Worm (Caenorhabditis elegans) whole organism, L4 larva: ENCODE measurements around the gene bcmo-1.

Source experiments
- D1046.2 ChIP-seq: fragments of 200-800 bp; sonication (Bioruptor generic); IDR thresholded peaks from 2 replicates; pipeline ENCODE4 v1.3.6; 2022; ENCODE audit warnings: missing genetic modification characterization, missing compliant biosample characterization
- F37D6.2 ChIP-seq: sonication (generic microtip); optimal IDR thresholded peaks from 2 replicates; lab custom pipeline; 2016; ENCODE audit warnings: mild to moderate bottlenecking, missing genetic modification characterization, missing compliant biosample characterization
- F44E2.7 ChIP-seq: fragments of 200-800 bp; sonication (Bioruptor generic); IDR thresholded peaks from 2 replicates; pipeline ENCODE4 v2.1.2; 2022; ENCODE audit warnings: missing genetic modification characterization, missing compliant biosample characterization
- F49E8.2 ChIP-seq: sonication (generic microtip); optimal IDR thresholded peaks from 2 replicates; lab custom pipeline; 2016; ENCODE audit warnings: missing compliant biosample characterization, mild to moderate bottlenecking, missing genetic modification characterization, borderline replicate concordance
- T20F7.1 ChIP-seq: fragments of 200-800 bp; sonication (Bioruptor generic); optimal IDR thresholded peaks from 2 replicates; lab custom pipeline; 2018; ENCODE audit warnings: mild to moderate bottlenecking, missing genetic modification characterization, missing compliant biosample characterization
- ZK337.2 ChIP-seq: fragments of 200-800 bp; sonication (Bioruptor generic); IDR thresholded peaks from 2 replicates; pipeline ENCODE4 v1.3.6; 2022; ENCODE audit warnings: missing genetic modification reagents, missing genetic modification characterization, missing compliant biosample characterization
- aha-1 ChIP-seq: fragments of 150-350 bp; peaks from one replicate; lab custom pipeline; 2014; ENCODE audit warnings: missing biosample characterization, missing genetic modification characterization
- ama-1 ChIP-seq: fragments of 150-350 bp; optimal IDR thresholded peaks from 2 replicates; lab custom pipeline; 2014; ENCODE audit warnings: inconsistent platforms, mixed read lengths
- arid-1 ChIP-seq: fragments of 200-800 bp; sonication (Bioruptor generic); conservative IDR thresholded peaks from 2 replicates; pipeline ENCODE4 v1.3.6; 2022; ENCODE audit warnings: missing genetic modification reagents, missing genetic modification characterization, missing compliant biosample characterization
- attf-4 ChIP-seq: sonication (generic microtip); optimal IDR thresholded peaks from 3 replicates; lab custom pipeline; 2017; ENCODE audit warnings: missing biosample characterization, missing genetic modification characterization
- ces-1 ChIP-seq: fragments of 150-350 bp; sonication (generic microtip); optimal IDR thresholded peaks from 4 replicates; lab custom pipeline; 2014; ENCODE audit warnings: missing biosample characterization, missing genetic modification reagents, missing genetic modification characterization
- cey-2 ChIP-seq: sonication (generic microtip); optimal IDR thresholded peaks from 3 replicates; lab custom pipeline; 2017; ENCODE audit warnings: missing genetic modification characterization, mild to moderate bottlenecking, missing compliant biosample characterization, antibody characterized with exemption, borderline replicate concordance; ENCODE audit not compliant: insufficient read depth
- daf-12 ChIP-seq: fragments of 150-350 bp; optimal IDR thresholded peaks from 2 replicates; lab custom pipeline; 2014; ENCODE audit warnings: missing biosample characterization, missing genetic modification reagents, missing genetic modification characterization
- daf-8 ChIP-seq: fragments of 200-800 bp; sonication (Bioruptor generic); IDR thresholded peaks from 2 replicates; pipeline ENCODE4 v1.3.6; 2022; ENCODE audit warnings: missing genetic modification characterization, missing compliant biosample characterization
- dmd-6 ChIP-seq: fragments of 200-800 bp; sonication (Bioruptor generic); IDR thresholded peaks from 2 replicates; pipeline ENCODE4 v1.3.6; 2022; ENCODE audit warnings: missing genetic modification reagents, missing genetic modification characterization, missing compliant biosample characterization
- dpl-1 ChIP-seq: fragments of 150-350 bp; optimal IDR thresholded peaks from 2 replicates; lab custom pipeline; 2014; ENCODE audit warnings: missing biosample characterization, missing genetic modification reagents, missing genetic modification characterization
- hif-1 ChIP-seq, 2 experiments: sonication (generic microtip); optimal IDR thresholded peaks; 2 replicates each; lab custom pipeline; 2016 to 2017; ENCODE audit warnings: missing compliant biosample characterization in 2 of 2, missing genetic modification characterization in 2 of 2, missing genetic modification reagents in 2 of 2, missing genotype in 2 of 2, mild to moderate bottlenecking in 1 of 2
- hlh-11 ChIP-seq: fragments of 200-800 bp; sonication (Bioruptor generic); optimal IDR thresholded peaks from 2 replicates; lab custom pipeline; 2018; ENCODE audit warnings: mild to moderate bottlenecking, missing genetic modification characterization, missing compliant biosample characterization
- hlh-30 ChIP-seq: sonication (generic microtip); optimal IDR thresholded peaks from 2 replicates; lab custom pipeline; 2017; ENCODE audit warnings: antibody characterized with exemption, mild to moderate bottlenecking, missing genetic modification characterization, missing compliant biosample characterization; ENCODE audit not compliant: insufficient read depth
- hmg-1.1 ChIP-seq: fragments of 200-800 bp; sonication (Bioruptor generic); IDR thresholded peaks from 2 replicates; pipeline ENCODE4 v1.3.6; 2022; ENCODE audit warnings: missing genetic modification reagents, missing genetic modification characterization, missing compliant biosample characterization
- lin-1 ChIP-seq: fragments of 200-800 bp; sonication (Bioruptor generic); IDR thresholded peaks from 2 replicates; pipeline ENCODE4 v1.3.6; 2022; ENCODE audit warnings: missing genetic modification reagents, missing genetic modification characterization, missing compliant biosample characterization
- lin-29 ChIP-seq: fragments of 200-800 bp; sonication (Bioruptor generic); IDR thresholded peaks from 2 replicates; pipeline ENCODE4 v1.3.6; 2022; ENCODE audit warnings: missing genetic modification reagents, missing genetic modification characterization, missing compliant biosample characterization
- lin-38 ChIP-seq: fragments of 200-800 bp; sonication (Bioruptor generic); IDR thresholded peaks from 2 replicates; pipeline ENCODE4 v1.3.6; 2022; ENCODE audit warnings: missing genetic modification reagents, missing genetic modification characterization, missing compliant biosample characterization
- lir-3 ChIP-seq: sonication (generic microtip); optimal IDR thresholded peaks from 2 replicates; lab custom pipeline; 2016; ENCODE audit warnings: mild to moderate bottlenecking, missing genetic modification characterization, missing compliant biosample characterization
- lsy-2 ChIP-seq, 2 experiments: fragments of 150-350 bp in 1 of 2; sonication (generic microtip) in 1 of 2; optimal IDR thresholded peaks; 2 replicates each; lab custom pipeline; 2014 to 2017; ENCODE audit warnings: missing biosample characterization in 2 of 2, missing genetic modification characterization in 2 of 2
- madf-5 ChIP-seq, 2 experiments: fragments of 200-800 bp; sonication (Bioruptor generic); IDR thresholded peaks; 2 replicates each; pipeline ENCODE4 v1.3.6; 2022; ENCODE audit warnings: missing compliant biosample characterization in 2 of 2, missing genetic modification characterization in 2 of 2
- madf-9 ChIP-seq: fragments of 200-800 bp; sonication (Bioruptor generic); conservative IDR thresholded peaks from 2 replicates; pipeline ENCODE4 v1.3.6; 2022; ENCODE audit warnings: missing genetic modification reagents, missing genetic modification characterization, missing compliant biosample characterization
- mdl-1 ChIP-seq, 2 experiments: fragments of 150-350 bp in 1 of 2; sonication (generic microtip) in 1 of 2; optimal IDR thresholded peaks; 2 replicates each; lab custom pipeline; 2014 to 2017; ENCODE audit warnings: missing biosample characterization in 2 of 2, missing genetic modification characterization in 2 of 2
- mdt-29 ChIP-seq: fragments of 200-800 bp; sonication (Bioruptor generic); IDR thresholded peaks from 2 replicates; pipeline ENCODE4 v1.3.6; 2022; ENCODE audit warnings: missing genetic modification reagents, missing genetic modification characterization, missing compliant biosample characterization
- mep-1 ChIP-seq: fragments of 150-350 bp; sonication (generic microtip); optimal IDR thresholded peaks from 3 replicates; lab custom pipeline; 2014; ENCODE audit warnings: missing biosample characterization, missing genetic modification characterization
- mes-2 ChIP-seq: sonication (generic microtip); optimal IDR thresholded peaks from 2 replicates; lab custom pipeline; 2016; ENCODE audit warnings: missing genotype, mild to moderate bottlenecking, missing genetic modification characterization, missing compliant biosample characterization; ENCODE audit not compliant: poor library complexity, severe bottlenecking
- mxl-3 ChIP-seq: fragments of 200-800 bp; sonication (Bioruptor generic); optimal IDR thresholded peaks from 2 replicates; lab custom pipeline; 2018; ENCODE audit warnings: mild to moderate bottlenecking, missing genetic modification characterization, missing compliant biosample characterization
- nhr-11 ChIP-seq: fragments of 150-350 bp; optimal IDR thresholded peaks from 2 replicates; lab custom pipeline; 2014; ENCODE audit warnings: missing biosample characterization, missing genetic modification characterization
- nhr-111 ChIP-seq: fragments of 200-800 bp; sonication (Bioruptor generic); optimal IDR thresholded peaks from 2 replicates; lab custom pipeline; 2018; ENCODE audit warnings: mild to moderate bottlenecking, missing genetic modification characterization, missing compliant biosample characterization
- nhr-237 ChIP-seq: sonication (generic microtip); optimal IDR thresholded peaks from 2 replicates; lab custom pipeline; 2017; ENCODE audit warnings: missing biosample characterization, missing genetic modification characterization
- nhr-28 ChIP-seq: fragments of 150-350 bp; optimal IDR thresholded peaks from 2 replicates; lab custom pipeline; 2014; ENCODE audit warnings: missing biosample characterization, missing genetic modification characterization
- nhr-41 ChIP-seq: fragments of 200-800 bp; sonication (Bioruptor generic); IDR thresholded peaks from 2 replicates; pipeline ENCODE4 v1.3.6; 2022; ENCODE audit warnings: missing genetic modification reagents, missing genetic modification characterization, missing compliant biosample characterization
- nhr-76 ChIP-seq: fragments of 150-350 bp; optimal IDR thresholded peaks from 2 replicates; lab custom pipeline; 2014; ENCODE audit warnings: missing biosample characterization, missing genetic modification characterization
- pqm-1 ChIP-seq: sonication (generic microtip); optimal IDR thresholded peaks from 2 replicates; lab custom pipeline; 2017; ENCODE audit warnings: missing biosample characterization, missing genetic modification characterization
- sdz-12 ChIP-seq: fragments of 200-800 bp; sonication (Bioruptor generic); optimal IDR thresholded peaks from 2 replicates; lab custom pipeline; 2018; ENCODE audit warnings: mild to moderate bottlenecking, missing genetic modification characterization, missing compliant biosample characterization
- snpc-1.2 ChIP-seq: fragments of 200-800 bp; sonication (Bioruptor generic); IDR thresholded peaks from 2 replicates; pipeline ENCODE4 v1.3.6; 2022; ENCODE audit warnings: missing genetic modification reagents, missing genetic modification characterization, missing compliant biosample characterization
- snpc-4 ChIP-seq: fragments of 150-350 bp; optimal IDR thresholded peaks from 2 replicates; lab custom pipeline; 2014; ENCODE audit warnings: missing biosample characterization, missing genetic modification characterization
- spr-1 ChIP-seq: sonication (generic microtip); optimal IDR thresholded peaks from 2 replicates; lab custom pipeline; 2016; ENCODE audit warnings: mild to moderate bottlenecking, missing genetic modification characterization, missing compliant biosample characterization
- unc-130 ChIP-seq: sonication (generic microtip); optimal IDR thresholded peaks from 2 replicates; lab custom pipeline; 2016; ENCODE audit warnings: missing genetic modification reagents, missing genetic modification characterization, missing compliant biosample characterization
- unc-62 ChIP-seq, 3 experiments: fragments of 150-350 bp in 1 of 3; sonication (generic microtip); optimal IDR thresholded peaks in 2 of 3; peaks in 1 of 3; 1 replicate in 1 of 3; 2 replicates in 2 of 3; lab custom pipeline; 2014 to 2017; ENCODE audit warnings: missing biosample characterization in 3 of 3, missing genetic modification characterization in 3 of 3, missing genetic modification reagents in 3 of 3, missing genotype in 1 of 3
- vab-7 ChIP-seq: fragments of 200-800 bp; sonication (Bioruptor generic); IDR thresholded peaks from 2 replicates; pipeline ENCODE4 v1.3.6; 2022; ENCODE audit warnings: missing genetic modification reagents, missing genetic modification characterization, missing compliant biosample characterization
- zfp-2 ChIP-seq: sonication (generic microtip); optimal IDR thresholded peaks from 2 replicates; lab custom pipeline; 2016; ENCODE audit warnings: mild to moderate bottlenecking, missing genetic modification characterization, missing compliant biosample characterization
- zip-11 ChIP-seq: fragments of 200-800 bp; sonication (Bioruptor generic); IDR thresholded peaks from 2 replicates; pipeline ENCODE4 v1.3.6; 2022; ENCODE audit warnings: missing genetic modification characterization, missing compliant biosample characterization
- ztf-11 ChIP-seq: fragments of 150-350 bp; optimal IDR thresholded peaks from 2 replicates; lab custom pipeline; 2014; ENCODE audit warnings: missing biosample characterization, missing genetic modification characterization

Gene bcmo-1

DNA sequence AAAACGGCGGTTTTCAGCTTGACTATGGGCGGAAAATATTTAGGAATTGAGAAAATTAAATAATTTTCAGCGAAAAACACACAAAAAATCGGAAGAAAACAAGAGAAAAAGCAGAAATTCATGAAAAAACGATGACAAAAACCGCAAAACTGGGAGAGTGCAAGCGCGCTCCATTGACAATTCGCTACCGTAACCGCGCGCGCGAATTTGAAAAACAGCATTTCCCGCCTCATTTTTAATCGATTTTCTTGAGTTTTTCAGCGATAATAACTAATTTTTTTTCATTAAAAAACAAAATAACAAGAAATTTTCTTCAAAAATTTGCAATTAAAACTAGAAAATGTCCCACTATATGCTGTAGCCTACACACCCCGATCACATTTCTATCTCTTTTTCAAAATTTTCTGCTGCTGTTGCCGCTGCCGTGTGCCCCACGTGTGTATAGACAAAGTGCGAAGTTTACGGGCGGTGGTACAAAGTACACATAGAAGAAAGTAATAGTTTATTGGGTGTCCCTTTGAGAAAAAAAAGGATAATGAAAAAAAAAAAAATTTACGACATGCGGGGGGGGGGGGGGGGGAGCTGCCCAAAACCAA is 30.5 kb upstream of the bcmo-1 start:
- TF ChIP-seq ama-1 (lab: Kevin White, UChicago) (peak; percentile 4), snpc-4 (tag; lab: Kevin White, UChicago) (no peak), daf-12 (tag; lab: Kevin White, UChicago) (no peak), mxl-3 (GFP tag; lab: Kevin White, UChicago) (peak; percentile 84), mdt-29 (no peak), hmg-1.1 (0 out of 2 replicates have a peak, but pooled peaks have one; percentile 24), zip-11 (no peak), F44E2.7 (GFP tag; lab: Robert Waterston, UW) (no peak), madf-5 (GFP tag; IDR thresholded peaks at IDR 0.05; lab: Robert Waterston, UW) (no peak), unc-130 (GFP tag; lab: Kevin White, UChicago) (peak; percentile 29), pqm-1 (tag; lab: Kevin White, UChicago) (no peak), nhr-41 (GFP tag; lab: Robert Waterston, UW) (no peak), snpc-1.2 (GFP tag; lab: Robert Waterston, UW) (peak; percentile 29; the same call in 1 of the 2 replicates), hlh-11 (tag; lab: Kevin White, UChicago) (peak; percentile 45), lsy-2 (tag; optimal IDR thresholded peaks at IDR 0.05; lab: Kevin White, UChicago) (peak; percentile 68 to 89), dmd-6 (peak; percentile 44), ces-1 (GFP tag; lab: Kevin White, UChicago) (no peak), nhr-111 (GFP tag; lab: Kevin White, UChicago) (no peak), D1046.2 (GFP tag; lab: Robert Waterston, UW) (no peak), vab-7 (GFP tag; lab: Robert Waterston, UW) (no peak), F49E8.2 (tag; lab: Kevin White, UChicago) (peak; percentile 67), F37D6.2 (no peak), sdz-12 (GFP tag; lab: Kevin White, UChicago) (no peak), nhr-237 (tag; lab: Kevin White, UChicago) (no peak), ztf-11 (tag; lab: Kevin White, UChicago) (no peak), lin-38 (peak; percentile 97), madf-9 (GFP tag; lab: Robert Waterston, UW) (no peak), hlh-30 (tag; lab: Kevin White, UChicago) (peak; percentile 40), spr-1 (tag; lab: Kevin White, UChicago) (no peak), daf-8 (GFP tag; lab: Robert Waterston, UW) (no peak), arid-1 (no peak), attf-4 (tag; lab: Kevin White, UChicago) (no peak), mdl-1 (tag; optimal IDR thresholded peaks at IDR 0.05; lab: Kevin White, UChicago) (peak in 1 of 2 experiments; percentile 46), mes-2 (peak; percentile 20), cey-2 (no peak), dpl-1 (GFP tag; lab: Kevin White, UChicago) (peak; percentile 39), ZK337.2 (GFP tag; lab: Robert Waterston, UW) (no peak), nhr-11 (tag; lab: Kevin White, UChicago) (peak; percentile 80), unc-62 (GFP tag; optimal IDR thresholded peaks at IDR 0.05 in 1 of 2; lab: Kevin White, UChicago) (no peak), unc-62 (tag; optimal IDR thresholded peaks at IDR 0.05; lab: Kevin White, UChicago) (no peak), lin-1 (GFP tag; lab: Robert Waterston, UW) (no peak), mep-1 (tag; lab: Kevin White, UChicago) (peak; percentile 46), nhr-28 (tag; lab: Kevin White, UChicago) (peak; percentile 77), aha-1 (tag; lab: Kevin White, UChicago) (peak; percentile 38), nhr-76 (no peak), lir-3 (tag; lab: Kevin White, UChicago) (no peak), lin-29 (GFP tag; lab: Robert Waterston, UW) (no peak), T20F7.1 (no peak), hif-1 (tag; optimal IDR thresholded peaks at IDR 0.05; lab: Kevin White, UChicago) (no peak), zfp-2 (no peak)
